Worm (Caenorhabditis elegans) whole organism, L4/young adult: ENCODE data around the gene col-99.

Source experiments
- W03F9.2 ChIP-seq: fragments of 150-350 bp; optimal IDR thresholded peaks from 2 replicates; lab custom pipeline; 2014; ENCODE audit warnings: missing biosample characterization, missing genetic modification characterization
- dao-5 ChIP-seq: sonication (generic microtip); optimal IDR thresholded peaks from 2 replicates; lab custom pipeline; 2016; ENCODE audit warnings: missing genotype, missing genetic modification characterization, moderate library complexity, missing compliant biosample characterization

DNA sequence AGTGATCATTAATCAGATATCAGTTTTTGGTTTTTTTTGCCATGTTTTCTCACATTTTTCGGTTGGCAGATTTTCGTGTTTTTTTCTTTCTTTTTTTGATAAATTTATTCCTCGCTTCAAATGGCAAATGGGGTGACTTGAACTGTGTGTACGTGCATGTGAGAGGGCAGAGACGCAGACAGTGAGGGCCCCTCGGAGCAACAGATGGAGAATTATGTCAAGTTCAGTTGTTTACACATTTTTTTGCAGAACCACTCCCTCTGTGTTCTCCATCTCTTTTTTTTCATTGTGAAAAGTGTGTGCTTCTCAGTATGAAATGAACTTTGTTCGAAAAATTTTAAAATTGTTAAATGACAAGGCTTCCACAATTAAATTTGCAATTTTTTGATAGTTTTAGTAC, 17.6 kb downstream of the col-99 start:
- TF ChIP-seq W03F9.2 (tag; lab: Kevin White, UChicago) (no peak), dao-5 (tag; lab: Kevin White, UChicago) (no peak)
